Worm (Caenorhabditis elegans): ENCODE measurements around the gene F58F12.4.

F58F12.4 gene

DNA sequence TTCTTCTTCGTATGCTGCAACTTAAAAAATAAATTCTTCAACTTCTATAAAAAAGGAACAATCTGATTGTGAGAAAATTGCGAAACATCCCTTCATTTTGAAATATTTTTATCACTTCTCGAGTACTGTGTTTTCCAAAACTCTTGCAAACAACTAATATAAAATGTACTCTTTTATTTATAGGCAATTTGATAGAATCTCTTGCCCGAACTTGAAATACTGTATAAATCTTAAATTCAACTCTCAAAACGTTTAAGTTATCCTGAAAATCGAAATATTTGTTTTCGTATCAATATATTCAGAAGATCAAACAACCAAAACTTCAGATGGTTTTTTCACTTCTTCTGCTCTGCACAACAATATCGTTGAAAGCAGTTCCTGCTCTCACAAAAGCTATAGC lies at the start of gene F58F12.4:
F58F12.4 (plus strand) TSS at position 301 of the 400 bp plus-strand sequence.
- TF ChIP-seq W03F9.2 (tag; optimal IDR thresholded peaks at IDR 0.05) (no peak), him-1 (tag; optimal IDR thresholded peaks at IDR 0.05) (no peak), dao-5 (tag; optimal IDR thresholded peaks at IDR 0.05) (no peak)

DNA sequence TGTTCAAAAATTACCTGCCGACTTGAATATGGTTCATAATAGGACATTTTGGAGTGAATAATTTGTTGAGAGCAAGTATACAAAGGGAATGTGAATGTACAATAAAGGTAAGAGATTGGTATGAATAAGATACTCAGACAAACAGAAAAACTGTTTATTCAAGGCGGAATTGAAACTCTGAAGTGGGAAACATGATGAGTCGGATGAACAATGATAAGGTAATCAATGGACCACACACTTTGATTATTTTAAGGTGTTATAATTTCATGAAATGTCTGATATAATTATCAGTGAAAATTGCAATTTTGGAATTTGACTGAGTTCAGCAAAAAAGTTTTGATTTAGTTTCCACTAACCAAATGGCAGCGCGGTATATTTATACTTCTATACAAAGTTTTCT lies 47.1 kb upstream of the F58F12.4 start:
- no peak for TF ChIP-seq W03F9.2 (tag; optimal IDR thresholded peaks at IDR 0.05)
- no peak for TF ChIP-seq him-1 (tag; optimal IDR thresholded peaks at IDR 0.05)
- TF ChIP-seq dao-5 (tag; optimal IDR thresholded peaks at IDR 0.05): no peak

DNA sequence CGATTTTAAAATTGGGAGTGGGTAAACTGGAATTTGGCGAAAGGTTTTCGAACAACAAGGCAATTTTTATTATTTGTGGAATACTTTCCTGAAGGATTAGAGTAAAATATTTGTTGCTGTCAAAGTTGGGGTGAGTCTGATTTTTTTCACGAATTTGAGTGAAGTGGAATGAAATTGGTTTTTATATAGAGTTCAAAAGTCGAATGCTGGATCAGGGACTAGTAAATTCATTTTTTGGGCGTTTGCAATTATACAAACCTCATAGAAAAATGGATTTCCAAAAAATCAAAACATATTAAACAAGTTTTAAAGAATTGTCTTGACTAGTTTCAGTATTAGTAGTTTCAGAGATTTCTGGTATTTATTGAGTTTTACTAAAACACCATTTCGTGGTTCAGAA lies 46.6 kb upstream of the F58F12.4 start, which contains the start of gene C32D5.7:
C32D5.7 (minus strand) TSS at position 101 of the 400 bp plus-strand sequence.
- no peak for TF ChIP-seq W03F9.2 (tag; optimal IDR thresholded peaks at IDR 0.05)
- TF ChIP-seq dao-5 (tag; optimal IDR thresholded peaks at IDR 0.05): no peak
- TF ChIP-seq him-1 (tag; optimal IDR thresholded peaks at IDR 0.05): no peak

DNA sequence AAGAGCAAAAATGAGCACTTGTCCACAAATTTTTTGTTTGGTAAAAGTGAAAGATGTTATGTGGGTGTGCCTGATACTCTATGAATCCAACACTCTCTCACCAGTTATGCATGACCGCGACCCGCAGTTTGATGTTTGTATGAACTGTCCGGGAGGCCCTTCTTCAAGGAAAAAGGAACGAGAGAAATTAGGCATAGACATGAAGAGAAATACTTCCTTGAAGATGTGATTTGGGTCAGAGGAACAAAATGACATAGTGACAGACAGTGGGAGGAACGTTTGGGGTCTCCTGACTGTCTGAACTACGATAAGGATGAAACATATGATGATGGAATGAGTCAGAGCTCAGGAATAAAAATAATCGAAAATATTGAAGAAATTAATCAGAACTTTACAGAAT lies 45.5 kb upstream of the F58F12.4 start:
- TF ChIP-seq dao-5 (tag; optimal IDR thresholded peaks at IDR 0.05) (no peak), W03F9.2 (tag; optimal IDR thresholded peaks at IDR 0.05) (no peak), him-1 (tag; optimal IDR thresholded peaks at IDR 0.05) (no peak)

DNA sequence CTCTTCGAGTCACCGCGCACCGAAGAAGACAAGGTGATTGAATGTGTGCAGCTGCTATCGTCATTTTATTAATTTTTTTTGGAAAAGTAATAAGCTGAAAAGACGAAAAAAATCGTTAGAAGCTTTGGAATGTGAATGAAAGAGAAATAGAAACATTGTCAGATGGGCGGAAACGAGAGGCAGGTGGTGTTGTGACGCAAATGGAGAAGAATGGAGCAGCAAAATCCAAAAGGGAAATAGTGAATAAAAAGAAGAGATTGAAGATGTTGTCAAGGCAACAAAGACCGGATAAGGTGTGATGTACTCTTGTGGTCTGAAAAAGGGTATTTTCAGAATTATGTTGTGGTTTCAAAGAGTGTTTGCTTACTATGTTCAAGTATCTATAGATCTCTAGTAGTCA lies 44.1 kb upstream of the F58F12.4 start:
- no peak for TF ChIP-seq dao-5 (tag; optimal IDR thresholded peaks at IDR 0.05)

DNA sequence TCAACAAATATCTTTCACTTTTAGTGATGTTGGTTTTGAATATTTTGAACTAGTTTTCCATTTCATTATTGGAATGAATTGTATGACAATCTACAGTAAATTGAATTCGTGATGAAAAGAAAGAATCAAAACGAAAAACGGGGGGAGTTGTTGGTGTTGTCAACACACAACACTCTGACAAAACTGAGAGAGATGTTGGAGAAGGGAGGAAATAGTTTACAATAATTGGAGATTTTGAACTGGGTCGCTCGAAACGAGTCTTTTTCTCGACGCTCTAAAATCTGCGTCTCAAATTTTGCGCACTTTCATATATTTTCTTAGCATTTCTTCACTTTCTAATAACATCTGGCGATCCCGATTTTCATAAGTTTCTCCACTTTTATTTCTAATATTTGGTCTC lies 42.7 kb upstream of the F58F12.4 start, which contains the start of gene txt-18:
txt-18 (plus strand) TSS at position 180 of the 400 bp plus-strand sequence.
- TF ChIP-seq dao-5 (tag; optimal IDR thresholded peaks at IDR 0.05) (no peak), W03F9.2 (tag; optimal IDR thresholded peaks at IDR 0.05) (no peak), him-1 (tag; optimal IDR thresholded peaks at IDR 0.05) (no peak)

DNA sequence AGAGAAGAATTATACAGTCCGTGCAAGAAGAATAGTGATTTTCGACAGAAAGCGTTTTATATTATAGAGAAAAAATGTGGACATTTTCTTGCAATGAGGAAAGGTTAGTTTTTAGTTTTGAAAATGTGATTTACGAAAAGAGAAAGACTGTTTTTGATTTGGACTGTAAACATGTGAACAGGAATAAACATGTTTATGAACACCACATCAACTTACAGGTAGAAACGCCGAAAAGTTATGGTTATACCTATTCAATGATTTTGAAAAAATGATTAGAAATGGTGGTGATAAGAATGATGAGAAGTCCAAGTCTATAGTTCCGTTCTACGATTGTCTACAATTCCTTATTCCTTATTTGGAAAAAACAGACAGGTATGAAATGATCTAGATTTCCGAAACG lies 42.1 kb upstream of the F58F12.4 start:
- TF ChIP-seq W03F9.2 (tag; optimal IDR thresholded peaks at IDR 0.05) (no peak), him-1 (tag; optimal IDR thresholded peaks at IDR 0.05) (no peak)

DNA sequence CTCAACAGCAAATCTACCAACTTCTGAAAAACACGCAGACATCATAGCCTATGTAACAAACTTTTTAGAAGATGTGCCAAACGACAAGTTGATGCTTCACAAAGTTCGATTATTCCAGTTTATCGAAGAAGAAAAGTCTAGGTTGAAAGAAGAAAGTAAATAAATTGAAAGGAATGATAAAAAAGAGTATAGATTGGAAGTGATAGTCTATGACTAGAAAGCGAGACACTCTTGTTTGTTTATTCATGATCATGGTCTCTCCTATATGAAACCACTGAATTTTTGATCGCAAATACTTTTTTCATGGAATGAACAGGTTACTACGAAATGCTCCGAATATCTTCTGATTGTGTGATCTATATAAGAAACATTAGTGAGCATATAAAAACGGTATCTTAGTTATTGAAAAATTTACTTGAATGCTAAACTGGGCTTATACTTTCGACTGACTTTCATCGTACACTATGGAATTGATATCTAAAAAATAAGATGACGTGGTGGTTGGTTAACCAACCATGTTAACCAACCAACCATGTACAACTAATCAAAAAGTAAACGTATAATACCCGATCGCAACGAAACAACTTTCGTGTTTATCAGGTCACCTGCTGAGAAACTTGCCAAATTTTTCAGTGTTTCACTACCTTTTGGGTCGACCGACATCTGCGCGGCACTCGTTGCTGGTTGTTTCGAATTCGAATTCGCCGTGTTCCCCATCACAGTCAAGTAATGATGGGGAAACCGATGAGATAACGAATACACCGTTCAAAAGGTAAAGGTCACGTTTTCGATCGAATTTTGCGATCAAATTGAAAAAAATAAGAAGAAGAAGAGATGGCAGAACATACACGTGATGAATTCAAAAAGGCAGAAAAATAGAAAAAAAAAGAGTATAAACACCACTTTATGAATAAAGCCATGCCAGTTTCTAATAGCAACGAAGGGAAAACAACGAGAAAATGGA lies 41.1 kb upstream of the F58F12.4 start, which contains the start of gene C32D5.8:
C32D5.8 (minus strand) TSS at position 770 of the 964 bp plus-strand sequence.
- no peak for TF ChIP-seq him-1 (tag; optimal IDR thresholded peaks at IDR 0.05)
- TF ChIP-seq W03F9.2 (tag; optimal IDR thresholded peaks at IDR 0.05): no peak
- no peak for TF ChIP-seq dao-5 (tag; optimal IDR thresholded peaks at IDR 0.05)

DNA sequence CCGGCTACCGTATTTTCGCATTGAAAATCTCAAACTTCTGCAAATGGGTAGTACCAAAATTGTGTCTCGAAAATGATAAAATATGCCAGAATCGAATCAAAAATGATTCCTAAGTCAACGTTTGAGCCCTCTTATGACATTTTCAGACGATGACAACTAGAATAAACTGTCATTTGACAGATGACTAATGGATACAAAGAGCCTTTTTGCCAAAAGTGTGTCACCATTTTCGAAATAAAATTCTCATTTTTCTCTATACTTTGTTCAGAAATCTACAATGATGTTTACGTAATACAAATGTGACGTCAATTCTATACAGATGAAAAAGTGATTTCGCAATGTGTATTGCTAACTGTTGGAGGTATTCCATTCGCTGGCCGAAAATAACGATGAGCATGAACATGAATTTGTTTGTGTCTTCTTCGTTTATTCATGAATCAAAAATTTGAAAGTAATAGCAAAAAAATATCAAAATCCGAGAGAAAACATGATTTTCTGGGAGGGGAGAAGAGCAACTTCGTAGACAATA lies 40.0 kb upstream of the F58F12.4 start:
- TF ChIP-seq him-1 (tag; optimal IDR thresholded peaks at IDR 0.05) (no peak), dao-5 (tag; optimal IDR thresholded peaks at IDR 0.05) (no peak)

DNA sequence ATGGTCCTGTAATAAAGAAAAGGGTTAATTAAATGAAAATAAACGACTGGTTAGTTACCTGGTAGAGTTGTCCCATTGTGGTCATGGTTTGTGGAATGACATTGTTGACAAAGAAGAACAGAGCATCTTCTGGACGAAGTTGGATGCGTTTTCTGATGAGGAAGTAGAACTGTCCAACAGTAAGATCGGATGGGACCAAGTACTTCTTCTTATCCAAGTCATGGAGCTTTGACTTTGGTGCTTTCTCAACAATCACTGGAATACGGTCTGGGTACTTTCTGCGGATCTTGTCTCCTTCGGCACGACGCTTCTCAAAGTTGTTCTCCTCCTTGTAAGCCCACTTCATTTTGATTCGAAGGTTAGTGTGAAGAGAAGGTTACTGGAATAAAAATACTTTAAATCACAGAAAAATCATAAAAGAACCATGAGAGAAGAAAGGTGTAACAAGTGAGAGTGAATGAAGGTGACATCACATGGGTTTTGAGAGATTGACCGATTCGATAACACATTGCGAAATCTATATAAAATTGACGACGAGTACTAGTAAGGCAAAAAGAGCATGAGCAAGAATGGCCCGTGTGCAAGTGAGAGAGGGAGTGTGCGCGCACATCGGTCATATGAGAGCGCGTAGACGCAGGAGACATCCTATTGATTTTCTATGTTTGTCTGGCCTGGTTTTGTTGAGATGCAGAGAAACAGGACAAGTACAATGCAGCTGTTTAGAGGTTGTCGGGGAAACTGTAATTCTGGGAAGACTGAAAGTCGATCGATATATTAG lies 39.0 kb upstream of the F58F12.4 start, which contains the start of gene lgg-1:
lgg-1 (minus strand) TSS at position 379 of the 778 bp plus-strand sequence.
- TF ChIP-seq him-1 (tag; optimal IDR thresholded peaks at IDR 0.05): no peak
- no peak for TF ChIP-seq W03F9.2 (tag; optimal IDR thresholded peaks at IDR 0.05)
- TF ChIP-seq dao-5 (tag; optimal IDR thresholded peaks at IDR 0.05): no peak

DNA sequence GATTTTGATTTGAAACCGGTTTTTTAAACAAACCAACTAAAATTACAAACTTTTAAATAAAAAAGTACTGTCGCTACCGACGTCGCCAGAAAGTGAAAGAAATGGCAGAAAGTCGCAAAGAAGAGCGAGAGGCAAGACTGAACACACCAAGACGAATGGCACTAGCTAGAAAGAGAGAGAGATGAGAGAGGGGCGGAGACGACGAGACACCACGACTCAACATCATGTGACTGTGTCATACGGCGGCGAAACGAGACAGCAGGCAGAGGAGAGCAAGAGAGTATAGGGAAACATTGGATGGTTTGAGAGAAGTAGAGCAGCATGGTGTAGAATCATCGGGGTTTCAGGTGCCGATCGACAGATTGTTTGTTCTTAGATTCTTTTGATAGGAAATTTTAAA lies 38.2 kb upstream of the F58F12.4 start:
- peak; percentile 66 for TF ChIP-seq W03F9.2 (tag; optimal IDR thresholded peaks at IDR 0.05)
- peak; percentile 78 for TF ChIP-seq dao-5 (tag; optimal IDR thresholded peaks at IDR 0.05)
- peak; percentile 18 for TF ChIP-seq him-1 (tag; optimal IDR thresholded peaks at IDR 0.05)

DNA sequence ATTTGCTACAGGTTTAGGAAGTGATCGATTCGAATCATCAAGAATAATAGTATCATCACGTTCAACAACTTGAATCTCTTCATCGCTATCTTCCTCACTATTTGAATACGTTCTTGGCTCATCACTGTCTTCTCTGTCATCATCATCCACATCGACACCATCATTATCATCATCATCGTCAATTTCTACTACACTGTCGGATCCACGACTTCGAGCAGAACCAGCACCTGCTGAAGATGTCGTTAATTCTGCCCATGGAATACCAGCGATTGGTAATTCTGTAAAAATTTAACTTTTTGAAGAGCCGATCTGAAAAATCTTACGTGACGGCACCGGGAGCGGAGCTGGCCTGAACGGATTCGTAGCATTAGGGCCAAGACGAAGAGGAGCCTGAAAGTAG lies 36.6 kb upstream of the F58F12.4 start:
- no peak for TF ChIP-seq him-1 (tag; optimal IDR thresholded peaks at IDR 0.05)
- TF ChIP-seq W03F9.2 (tag; optimal IDR thresholded peaks at IDR 0.05): no peak
- TF ChIP-seq dao-5 (tag; optimal IDR thresholded peaks at IDR 0.05): no peak

DNA sequence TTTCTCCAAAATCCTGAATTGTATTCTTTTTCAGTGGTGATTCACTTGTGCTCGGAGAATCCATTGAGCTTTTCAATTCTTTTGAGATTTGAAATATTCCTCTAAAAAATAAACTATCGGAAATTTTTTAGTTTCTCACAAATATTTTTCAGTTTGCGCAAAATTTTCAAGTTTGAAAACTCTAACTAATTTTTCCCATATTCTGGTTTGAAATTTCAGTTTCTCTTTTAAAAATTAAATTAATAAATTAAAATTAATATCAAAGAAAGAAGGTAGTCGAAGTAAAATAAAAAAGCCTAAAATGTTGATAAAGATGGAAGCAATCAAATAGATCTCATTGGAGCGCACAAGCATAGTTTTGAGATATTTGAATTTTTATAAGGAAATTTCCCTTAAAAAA lies 34.7 kb upstream of the F58F12.4 start, which contains the start of gene C32D5.10:
C32D5.10 (minus strand) TSS at position 101 of the 400 bp plus-strand sequence.
- no peak for TF ChIP-seq W03F9.2 (tag; optimal IDR thresholded peaks at IDR 0.05)
- TF ChIP-seq dao-5 (tag; optimal IDR thresholded peaks at IDR 0.05): no peak
- TF ChIP-seq him-1 (tag; optimal IDR thresholded peaks at IDR 0.05): no peak

Measured in whole organism, L4/young adult.